Fruit fly (Drosophila melanogaster): Measurements from ENCODE around the gene Als2.

- no peak for TF ChIP-seq CG8478 (optimal IDR thresholded peaks at IDR 0.05)
- no peak for TF ChIP-seq CTCF (optimal IDR thresholded peaks at IDR 0.05)
Observed at dm6 chr3L:21645878-21646277, 33.7 kb downstream of the Als2 start.
